Fruit fly (Drosophila melanogaster): Measurements from ENCODE around the gene sgg.
"Not testable (repeated sequence)": the region's sequence is repeated elsewhere in the genome, so short reads cannot be mapped to it uniquely, and the experiment has no call there.

- TF ChIP-seq psq, Dll, CG8478 (optimal IDR thresholded peaks at IDR 0.05): not testable (repeated sequence)
Measured at dm6 chrX:2610236-2610635, 23.5 kb upstream of the sgg start, which contains the start of gene eIF3g1.

All from whole organism.